Fruit fly (Drosophila melanogaster) whole organism, embryonic: ENCODE data around the gene edin.
A peak's percentile ranks its signal among the peaks of the same experiment; 100 is the strongest.

ENCODE experiments used
- Asciz ChIP-seq: fragments of 200-800 bp; sonication (Bioruptor generic); optimal IDR thresholded peaks from 2 replicates; lab custom pipeline; 2017; ENCODE audit warnings: missing biosample characterization, mild to moderate bottlenecking, missing genetic modification characterization, missing genetic modification reagents
- B-H2 ChIP-seq: fragments of 200-800 bp; sonication (Bioruptor generic); optimal IDR thresholded peaks from 2 replicates; lab custom pipeline; 2018; ENCODE audit warnings: missing biosample characterization, mild to moderate bottlenecking, missing genetic modification characterization
- CG10147 ChIP-seq: fragments of 200-800 bp; sonication (Bioruptor generic); optimal IDR thresholded peaks from 2 replicates; lab custom pipeline; 2019; ENCODE audit warnings: missing biosample characterization, mild to moderate bottlenecking, missing genetic modification characterization, moderate library complexity
- CG10267 ChIP-seq: fragments of 200-800 bp; sonication (Bioruptor generic); optimal IDR thresholded peaks from 2 replicates; lab custom pipeline; 2018; ENCODE audit warnings: missing biosample characterization, mild to moderate bottlenecking, missing genetic modification characterization, moderate library complexity
- CG10543 ChIP-seq: fragments of 200-800 bp; sonication (Bioruptor generic); optimal IDR thresholded peaks from 3 replicates; lab custom pipeline; 2017; ENCODE audit warnings: missing biosample characterization, mild to moderate bottlenecking, missing genetic modification characterization, moderate library complexity
- CG11085 ChIP-seq: fragments of 200-800 bp; sonication (Bioruptor generic); IDR thresholded peaks from 2 replicates; pipeline ENCODE4 v1.3.6; 2022; ENCODE audit warnings: missing biosample characterization, missing genetic modification characterization
- CG11560 ChIP-seq: fragments of 200-800 bp; sonication (Bioruptor generic); IDR thresholded peaks from 3 replicates; pipeline ENCODE4 v1.3.6; 2022; ENCODE audit warnings: missing biosample characterization, missing genetic modification characterization
- CG11723 ChIP-seq: fragments of 200-800 bp; sonication (Bioruptor generic); optimal IDR thresholded peaks from 2 replicates; lab custom pipeline; 2017; ENCODE audit warnings: missing biosample characterization, mild to moderate bottlenecking, missing genetic modification characterization
- CG13424 ChIP-seq: fragments of 200-800 bp; sonication (Bioruptor generic); optimal IDR thresholded peaks from 2 replicates; lab custom pipeline; 2019; ENCODE audit warnings: missing biosample characterization, mild to moderate bottlenecking, missing genetic modification characterization, moderate library complexity
- CG13894 ChIP-seq: fragments of 200-800 bp; sonication (Bioruptor generic); optimal IDR thresholded peaks from 3 replicates; lab custom pipeline; 2018; ENCODE audit warnings: missing biosample characterization, mild to moderate bottlenecking, missing genetic modification characterization, moderate library complexity
- CG14441 ChIP-seq: fragments of 200-800 bp; sonication (Bioruptor generic); IDR thresholded peaks from 2 replicates; pipeline ENCODE4 v1.3.6; 2022; ENCODE audit warnings: missing biosample characterization, missing genetic modification characterization
- CG17829 ChIP-seq: fragments of 200-800 bp; optimal IDR thresholded peaks from 2 replicates; lab custom pipeline; 2019; ENCODE audit warnings: missing biosample characterization, mild to moderate bottlenecking, missing genetic modification characterization, moderate library complexity
- CG18599 ChIP-seq: fragments of 200-800 bp; sonication (Bioruptor generic); optimal IDR thresholded peaks from 3 replicates; lab custom pipeline; 2017; ENCODE audit warnings: missing biosample characterization, missing genetic modification characterization, mild to moderate bottlenecking, moderate library complexity, missing genetic modification reagents
- CG2116 ChIP-seq: fragments of 200-800 bp; sonication (Bioruptor generic); optimal IDR thresholded peaks from 3 replicates; lab custom pipeline; 2018; ENCODE audit warnings: missing biosample characterization, mild to moderate bottlenecking, missing genetic modification characterization
- CG32772 ChIP-seq: fragments of 200-800 bp; sonication (Bioruptor generic); IDR thresholded peaks from 2 replicates; pipeline ENCODE4 v1.3.6; 2022; ENCODE audit warnings: missing biosample characterization, missing genetic modification characterization
- CG3847 ChIP-seq: fragments of 200-800 bp; sonication (Bioruptor generic); IDR thresholded peaks from 2 replicates; pipeline ENCODE4 v1.3.6; 2022; ENCODE audit warnings: missing biosample characterization, missing genetic modification characterization
- CG5180 ChIP-seq: fragments of 200-800 bp; sonication (Bioruptor generic); optimal IDR thresholded peaks from 3 replicates; lab custom pipeline; 2017; ENCODE audit warnings: missing biosample characterization, missing genetic modification characterization, mild to moderate bottlenecking, moderate library complexity, missing genetic modification reagents
- CG6765 ChIP-seq: fragments of 200-800 bp; sonication (Bioruptor generic); optimal IDR thresholded peaks from 3 replicates; lab custom pipeline; 2017; ENCODE audit warnings: missing biosample characterization, mild to moderate bottlenecking, missing genetic modification characterization
- CG6791 ChIP-seq: fragments of 200-800 bp; sonication (Bioruptor generic); IDR thresholded peaks from 3 replicates; pipeline ENCODE4 v1.3.6; 2022; ENCODE audit warnings: missing biosample characterization, missing genetic modification characterization; ENCODE audit not compliant: partially characterized antibody
- CG7357 ChIP-seq: fragments of 200-800 bp; sonication (Bioruptor generic); IDR thresholded peaks from 3 replicates; pipeline ENCODE4 v1.3.6; 2022; ENCODE audit warnings: missing biosample characterization, missing genetic modification characterization
- CG7372 ChIP-seq: fragments of 200-800 bp; sonication (Bioruptor generic); IDR thresholded peaks from 2 replicates; pipeline ENCODE4 v1.3.6; 2022; ENCODE audit warnings: missing biosample characterization, missing genetic modification characterization
- CG7839 ChIP-seq: fragments of 200-800 bp; sonication (Bioruptor generic); optimal IDR thresholded peaks from 3 replicates; lab custom pipeline; 2018; ENCODE audit warnings: missing biosample characterization, mild to moderate bottlenecking, missing genetic modification characterization, moderate library complexity
- CG9727 ChIP-seq: fragments of 200-800 bp; sonication (Bioruptor generic); optimal IDR thresholded peaks from 3 replicates; lab custom pipeline; 2017; ENCODE audit warnings: missing biosample characterization, mild to moderate bottlenecking, missing genetic modification characterization
- Dip3 ChIP-seq: fragments of 200-800 bp; sonication (Bioruptor generic); optimal IDR thresholded peaks from 3 replicates; lab custom pipeline; 2016; ENCODE audit warnings: missing biosample characterization, missing genetic modification characterization
- Drgx ChIP-seq: fragments of 200-800 bp; sonication (Bioruptor generic); IDR thresholded peaks from 2 replicates; pipeline ENCODE4 v1.3.6; 2022; ENCODE audit warnings: missing biosample characterization, missing genetic modification characterization
- H2.0 ChIP-seq: fragments of 200-800 bp; sonication (Bioruptor generic); IDR thresholded peaks from 2 replicates; pipeline ENCODE4 v1.3.6; 2022; ENCODE audit warnings: missing biosample characterization, missing genetic modification characterization
- Hey ChIP-seq: fragments of 200-800 bp; sonication (Bioruptor generic); optimal IDR thresholded peaks from 3 replicates; lab custom pipeline; 2018; ENCODE audit warnings: missing biosample characterization, mild to moderate bottlenecking, missing genetic modification characterization
- Lpt ChIP-seq: fragments of >200 bp; optimal IDR thresholded peaks from 2 replicates; lab custom pipeline; 2018; ENCODE audit warnings: missing biosample characterization, missing genetic modification characterization
- Max ChIP-seq: fragments of 200-800 bp; sonication (Bioruptor generic); optimal IDR thresholded peaks from 2 replicates; lab custom pipeline; 2016; ENCODE audit warnings: missing biosample characterization, mild to moderate bottlenecking, missing genetic modification characterization
- Meics ChIP-seq: fragments of 200-800 bp; sonication (Bioruptor generic); optimal IDR thresholded peaks from 2 replicates; lab custom pipeline; 2017; ENCODE audit warnings: missing biosample characterization, mild to moderate bottlenecking, missing genetic modification characterization
- Mes4 ChIP-seq: fragments of 200-800 bp; sonication (Bioruptor generic); optimal IDR thresholded peaks from 2 replicates; lab custom pipeline; 2016; ENCODE audit warnings: missing biosample characterization, missing genetic modification characterization
- Mrtf ChIP-seq: fragments of 200-800 bp; sonication (Bioruptor generic); IDR thresholded peaks from 3 replicates; pipeline ENCODE4 v1.3.6; 2022; ENCODE audit warnings: missing biosample characterization, missing genetic modification characterization
- Neu2 ChIP-seq: fragments of 200-800 bp; sonication (Bioruptor generic); optimal IDR thresholded peaks from 3 replicates; lab custom pipeline; 2016; ENCODE audit warnings: missing biosample characterization, missing genetic modification characterization, borderline replicate concordance
- Opbp ChIP-seq: fragments of 200-800 bp; sonication (Bioruptor generic); IDR thresholded peaks from 3 replicates; pipeline ENCODE4 v1.3.6; 2022; ENCODE audit warnings: missing biosample characterization, missing genetic modification characterization; ENCODE audit not compliant: partially characterized antibody
- Side ChIP-seq: fragments of 200-800 bp; sonication (Bioruptor generic); optimal IDR thresholded peaks from 2 replicates; lab custom pipeline; 2016; ENCODE audit warnings: missing biosample characterization, missing genetic modification characterization
- ap ChIP-seq: fragments of 200-800 bp; sonication (Bioruptor generic); IDR thresholded peaks from 2 replicates; pipeline ENCODE4 v1.3.6; 2022; ENCODE audit warnings: missing biosample characterization, missing genetic modification characterization
- ase ChIP-seq: fragments of 200-800 bp; sonication (Bioruptor generic); IDR thresholded peaks from 3 replicates; pipeline ENCODE4 v1.3.6; 2022; ENCODE audit warnings: missing biosample characterization, missing genetic modification characterization
- ash1 ChIP-seq: fragments of 200-800 bp; sonication (Bioruptor generic); optimal IDR thresholded peaks from 2 replicates; lab custom pipeline; 2018; ENCODE audit warnings: missing biosample characterization, mild to moderate bottlenecking, missing genetic modification characterization
- caup ChIP-seq: fragments of 200-800 bp; sonication (Bioruptor generic); optimal IDR thresholded peaks from 3 replicates; lab custom pipeline; 2017; ENCODE audit warnings: missing biosample characterization, mild to moderate bottlenecking, missing genetic modification characterization, moderate library complexity; ENCODE audit not compliant: severe bottlenecking
- corto ChIP-seq: fragments of 200-800 bp; sonication (Bioruptor generic); optimal IDR thresholded peaks from 2 replicates; lab custom pipeline; 2016; ENCODE audit warnings: missing biosample characterization, mild to moderate bottlenecking, missing genetic modification characterization, moderate library complexity
- crol ChIP-seq: fragments of 200-800 bp; sonication (Bioruptor generic); IDR thresholded peaks from 2 replicates; pipeline ENCODE4 v1.3.6; 2022; ENCODE audit warnings: missing biosample characterization, missing genetic modification characterization
- gce ChIP-seq: fragments of 200-800 bp; sonication (Bioruptor generic); IDR thresholded peaks from 3 replicates; pipeline ENCODE4 v1.3.6; 2022; ENCODE audit warnings: missing biosample characterization, missing genetic modification characterization
- hkb ChIP-seq, 2 experiments: fragments of 200-800 bp in 1 of 2; fragments of >200 bp in 1 of 2; sonication (Bioruptor generic) in 1 of 2; IDR thresholded peaks in 1 of 2; optimal IDR thresholded peaks in 1 of 2; 2 replicates each; pipeline versions ENCODE4 v1.3.6 to Lab custom; 2017 to 2022; ENCODE audit warnings: missing biosample characterization in 1 of 2, missing genetic modification characterization in 1 of 2
- lilli ChIP-seq: fragments of 200-800 bp; sonication (Bioruptor generic); optimal IDR thresholded peaks from 3 replicates; lab custom pipeline; 2016; ENCODE audit warnings: missing biosample characterization, missing genetic modification characterization
- psq ChIP-seq: fragments of 200-800 bp; sonication (Bioruptor generic); optimal IDR thresholded peaks from 2 replicates; lab custom pipeline; 2017; ENCODE audit warnings: missing biosample characterization, missing genetic modification characterization
- sqz ChIP-seq: fragments of 200-800 bp; sonication (Bioruptor generic); optimal IDR thresholded peaks from 3 replicates; lab custom pipeline; 2018; ENCODE audit warnings: missing biosample characterization, mild to moderate bottlenecking, missing genetic modification characterization
- stwl ChIP-seq: fragments of 200-800 bp; sonication (Bioruptor generic); optimal IDR thresholded peaks from 3 replicates; lab custom pipeline; 2018; ENCODE audit warnings: missing biosample characterization, mild to moderate bottlenecking, missing genetic modification characterization, moderate library complexity
- sug ChIP-seq: fragments of 200-800 bp; optimal IDR thresholded peaks from 2 replicates; lab custom pipeline; 2019; ENCODE audit warnings: missing biosample characterization, mild to moderate bottlenecking, missing genetic modification characterization, moderate library complexity
- tup ChIP-seq: fragments of 200-800 bp; sonication (Bioruptor generic); optimal IDR thresholded peaks from 2 replicates; lab custom pipeline; 2016; ENCODE audit warnings: missing biosample characterization, mild to moderate bottlenecking, missing genetic modification characterization, moderate library complexity

edin gene

DNA sequence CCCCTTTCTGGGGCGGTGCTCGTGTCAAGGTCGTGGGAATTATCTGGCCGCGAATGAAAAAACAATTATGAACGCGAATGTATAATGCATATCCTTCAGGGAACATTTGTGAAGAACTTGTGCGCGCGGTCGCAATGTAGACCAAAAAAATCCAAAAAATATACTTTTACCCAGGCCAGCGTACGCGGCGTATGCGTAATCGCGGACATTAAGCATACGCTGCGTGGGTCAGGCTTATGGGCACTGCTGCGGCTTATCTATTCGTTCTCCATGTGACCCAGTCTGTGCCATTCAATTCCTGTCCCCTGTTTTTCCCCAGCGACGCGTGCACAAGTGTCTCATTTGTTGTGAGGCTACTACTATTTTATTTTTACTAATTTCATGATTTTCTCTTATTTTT lies 43.6 kb downstream of the edin start:
- TF ChIP-seq CG7372 (GFP tag; lab: Robert Waterston, UW) (peak; percentile 93), CG5180 (GFP tag; lab: Kevin White, UChicago) (no peak)

- peak; percentile 59 for TF ChIP-seq sug (tag; lab: Kevin White, UChicago)
- no peak for TF ChIP-seq CG5180 (GFP tag; lab: Kevin White, UChicago)
- no peak for TF ChIP-seq hkb (optimal IDR thresholded peaks at IDR 0.05; lab: Kevin White, UChicago)
- TF ChIP-seq hkb (GFP tag; IDR thresholded peaks at IDR 0.05; lab: Robert Waterston, UW), result 0 out of 2 replicates have a peak, but pooled peaks have one; percentile 17
- no peak for TF ChIP-seq CG7839 (tag; lab: Kevin White, UChicago)
- TF ChIP-seq psq (GFP tag; lab: Kevin White, UChicago), result no peak
- TF ChIP-seq CG7357, result no peak
- no peak for TF ChIP-seq Dip3 (GFP tag; lab: Kevin White, UChicago)
- no peak for TF ChIP-seq lilli (GFP tag; lab: Kevin White, UChicago)
- peak; percentile 50 for TF ChIP-seq CG18599 (GFP tag; lab: Kevin White, UChicago)
- no peak for TF ChIP-seq gce
- peak; percentile 51 for TF ChIP-seq Meics (GFP tag; lab: Kevin White, UChicago)
- no peak for TF ChIP-seq CG11723 (GFP tag; lab: Kevin White, UChicago)
- TF ChIP-seq Lpt (GFP tag; lab: Kevin White, UChicago), result no peak
- no peak for TF ChIP-seq Neu2
- no peak for TF ChIP-seq CG2116 (GFP tag; lab: Kevin White, UChicago)
- TF ChIP-seq CG10543 (GFP tag; lab: Kevin White, UChicago), result peak; percentile 46
- TF ChIP-seq Asciz (GFP tag; lab: Kevin White, UChicago), result peak; percentile 13
- no peak for TF ChIP-seq CG10147 (GFP tag; lab: Kevin White, UChicago)
- no peak for TF ChIP-seq stwl (tag; lab: Kevin White, UChicago)
- TF ChIP-seq Mes4 (GFP tag; lab: Kevin White, UChicago), result no peak
- TF ChIP-seq CG13424, result peak; percentile 9
- TF ChIP-seq tup (GFP tag; lab: Kevin White, UChicago), result no peak
- no peak for TF ChIP-seq CG10267 (tag; lab: Kevin White, UChicago)
- no peak for TF ChIP-seq sqz (GFP tag; lab: Kevin White, UChicago)
- TF ChIP-seq Max (GFP tag; lab: Kevin White, UChicago), result no peak
- TF ChIP-seq Opbp (GFP tag; lab: Robert Waterston, UW), result no peak
- TF ChIP-seq CG11560 (tag; lab: Robert Waterston, UW), result no peak
- no peak for TF ChIP-seq corto (GFP tag; lab: Kevin White, UChicago)
- TF ChIP-seq ap, result no peak
- peak; percentile 50 for TF ChIP-seq caup (GFP tag; lab: Kevin White, UChicago)
- peak; percentile 50 for TF ChIP-seq B-H2 (GFP tag; lab: Kevin White, UChicago)
- no peak for TF ChIP-seq CG32772 (GFP tag; lab: Robert Waterston, UW)
- no peak for TF ChIP-seq CG17829 (tag; lab: Kevin White, UChicago)
- peak; percentile 44 for TF ChIP-seq CG6765 (GFP tag; lab: Kevin White, UChicago)
- no peak for TF ChIP-seq ase (GFP tag; lab: Robert Waterston, UW)
- TF ChIP-seq H2.0 (GFP tag; lab: Robert Waterston, UW), result no peak
- no peak for TF ChIP-seq Mrtf
- TF ChIP-seq CG6791 (GFP tag; lab: Robert Waterston, UW), result no peak
- no peak for TF ChIP-seq Hey (tag; lab: Kevin White, UChicago)
- TF ChIP-seq crol, result no peak
- TF ChIP-seq CG9727 (GFP tag; lab: Kevin White, UChicago), result no peak
- TF ChIP-seq CG13894 (tag; lab: Kevin White, UChicago), result no peak
- TF ChIP-seq CG3847 (GFP tag; lab: Robert Waterston, UW), result no peak
- no peak for TF ChIP-seq Side (GFP tag; lab: Kevin White, UChicago)
- no peak for TF ChIP-seq CG11085
- no peak for TF ChIP-seq CG14441 (GFP tag; lab: Robert Waterston, UW)
- TF ChIP-seq ash1 (GFP tag; lab: Kevin White, UChicago), result no peak
- TF ChIP-seq Drgx, result no peak
Observed at dm6 chr3L:17538907-17539306, 44.2 kb downstream of the edin start.
